Fruit fly (Drosophila melanogaster): ENCODE data around the gene CG14625.

dm6 chrX:1181320-1181719, 18.0 kb upstream of the CG14625 start, which contains the start of gene CG14627:
- TF ChIP-seq salr (GFP tag; optimal IDR thresholded peaks at IDR 0.05): no peak
- TF ChIP-seq Eip78C (GFP tag): peak; percentile 11

Data from whole organism, prepupa.